Fruit fly (Drosophila melanogaster) whole organism, embryonic: ENCODE data around the gene CG6178.

ENCODE experiments used
- Atf6 ChIP-seq: fragments of 200-800 bp; sonication (Bioruptor generic); IDR thresholded peaks from 2 replicates; pipeline ENCODE4 v1.3.6; 2022; ENCODE audit warnings: missing biosample characterization, missing genetic modification characterization
- Awh ChIP-seq: fragments of 200-800 bp; sonication (Bioruptor generic); IDR thresholded peaks from 2 replicates; pipeline ENCODE4, ENCODE4 v1.3.6; 2022; ENCODE audit warnings: missing biosample characterization, missing genetic modification characterization
- B-H2 ChIP-seq: fragments of 200-800 bp; sonication (Bioruptor generic); optimal IDR thresholded peaks from 2 replicates; lab custom pipeline; 2018; ENCODE audit warnings: missing biosample characterization, mild to moderate bottlenecking, missing genetic modification characterization
- Bteb2 ChIP-seq: fragments of 200-800 bp; sonication (Bioruptor generic); optimal IDR thresholded peaks from 2 replicates; lab custom pipeline; 2016; ENCODE audit warnings: missing biosample characterization, missing genetic modification characterization
- CG10209 ChIP-seq: fragments of 200-800 bp; sonication (Bioruptor generic); optimal IDR thresholded peaks from 3 replicates; lab custom pipeline; 2017; ENCODE audit warnings: missing biosample characterization, mild to moderate bottlenecking, missing genetic modification characterization, missing genetic modification reagents
- CG10274 ChIP-seq: fragments of 200-800 bp; sonication (Bioruptor generic); optimal IDR thresholded peaks from 3 replicates; lab custom pipeline; 2017; ENCODE audit warnings: missing biosample characterization, mild to moderate bottlenecking, missing genetic modification characterization
- CG11085 ChIP-seq: fragments of 200-800 bp; sonication (Bioruptor generic); IDR thresholded peaks from 2 replicates; pipeline ENCODE4 v1.3.6; 2022; ENCODE audit warnings: missing biosample characterization, missing genetic modification characterization
- CG12299 ChIP-seq: fragments of 200-800 bp; sonication (Bioruptor generic); optimal IDR thresholded peaks from 2 replicates; lab custom pipeline; 2018; ENCODE audit warnings: missing biosample characterization, mild to moderate bottlenecking, missing genetic modification characterization
- CG16779 ChIP-seq: fragments of 200-800 bp; sonication (Bioruptor generic); IDR thresholded peaks from 2 replicates; pipeline ENCODE4 v1.3.6; 2022; ENCODE audit warnings: missing biosample characterization, missing genetic modification characterization
- CG16863 ChIP-seq: fragments of 200-800 bp; sonication (Bioruptor generic); optimal IDR thresholded peaks from 3 replicates; lab custom pipeline; 2016; ENCODE audit warnings: missing biosample characterization, missing genetic modification characterization
- CG17802 ChIP-seq: fragments of 200-800 bp; sonication (Bioruptor generic); optimal IDR thresholded peaks from 2 replicates; lab custom pipeline; 2018; ENCODE audit warnings: missing biosample characterization, mild to moderate bottlenecking, missing genetic modification characterization, moderate library complexity
- CG1832 ChIP-seq: fragments of 200-800 bp; sonication (Bioruptor generic); optimal IDR thresholded peaks from 2 replicates; lab custom pipeline; 2017; ENCODE audit warnings: missing biosample characterization, mild to moderate bottlenecking, missing genetic modification characterization, inconsistent platforms
- CG18476 ChIP-seq: fragments of 200-800 bp; sonication (Bioruptor generic); optimal IDR thresholded peaks from 2 replicates; lab custom pipeline; 2016; ENCODE audit warnings: missing biosample characterization, mild to moderate bottlenecking, missing genetic modification characterization
- CG18599 ChIP-seq: fragments of 200-800 bp; sonication (Bioruptor generic); optimal IDR thresholded peaks from 3 replicates; lab custom pipeline; 2017; ENCODE audit warnings: missing biosample characterization, missing genetic modification characterization, mild to moderate bottlenecking, moderate library complexity, missing genetic modification reagents
- CG2129 ChIP-seq: fragments of 200-800 bp; sonication (Bioruptor generic); IDR thresholded peaks from 2 replicates; pipeline ENCODE4 v1.3.6; 2022; ENCODE audit warnings: missing biosample characterization, missing genetic modification characterization; ENCODE audit not compliant: partially characterized antibody
- CG2712 ChIP-seq: fragments of 200-800 bp; optimal IDR thresholded peaks from 3 replicates; lab custom pipeline; 2019; ENCODE audit warnings: missing biosample characterization, mild to moderate bottlenecking, missing genetic modification characterization, moderate library complexity
- CG4404 ChIP-seq: fragments of 200-800 bp; sonication (Bioruptor generic); IDR thresholded peaks from 2 replicates; pipeline ENCODE4 v1.3.6; 2022; ENCODE audit warnings: missing biosample characterization, missing genetic modification characterization
- CG6254 ChIP-seq: fragments of 200-800 bp; sonication (Bioruptor generic); optimal IDR thresholded peaks from 3 replicates; lab custom pipeline; 2017; ENCODE audit warnings: mild to moderate bottlenecking, missing biosample characterization, missing genetic modification reagents, missing genetic modification characterization
- CG7556 ChIP-seq: fragments of 200-800 bp; sonication (Bioruptor generic); optimal IDR thresholded peaks from 2 replicates; lab custom pipeline; 2017; ENCODE audit warnings: missing biosample characterization, mild to moderate bottlenecking, missing genetic modification characterization
- CG7786 ChIP-seq: fragments of 200-800 bp; sonication (Bioruptor generic); optimal IDR thresholded peaks from 2 replicates; lab custom pipeline; 2016; ENCODE audit warnings: missing biosample characterization, missing genetic modification characterization
- CG8089 ChIP-seq: fragments of 200-800 bp; sonication (Bioruptor generic); optimal IDR thresholded peaks from 3 replicates; lab custom pipeline; 2016; ENCODE audit warnings: missing biosample characterization, missing genetic modification characterization
- CG9817 ChIP-seq: fragments of 200-800 bp; sonication (Bioruptor generic); optimal IDR thresholded peaks from 2 replicates; lab custom pipeline; 2018; ENCODE audit warnings: missing biosample characterization, mild to moderate bottlenecking, missing genetic modification characterization, moderate library complexity
- Chrac-16 ChIP-seq: fragments of 200-800 bp; sonication (Bioruptor generic); optimal IDR thresholded peaks from 3 replicates; lab custom pipeline; 2016; ENCODE audit warnings: missing biosample characterization, missing genetic modification characterization
- Eip74EF ChIP-seq, 2 experiments: fragments of 200-800 bp in 1 of 2; fragments of >200 bp in 1 of 2; sonication (Bioruptor generic) in 1 of 2; optimal IDR thresholded peaks; 2 replicates each; lab custom pipeline; 2017 to 2019; ENCODE audit warnings: missing biosample characterization in 2 of 2, missing genetic modification characterization in 2 of 2, mild to moderate bottlenecking in 1 of 2, moderate library complexity in 1 of 2
- Hsf ChIP-seq: fragments of 200-800 bp; sonication (Bioruptor generic); optimal IDR thresholded peaks from 3 replicates; lab custom pipeline; 2016; ENCODE audit warnings: missing biosample characterization, missing genetic modification characterization
- NFAT ChIP-seq: fragments of 200-800 bp; sonication (Bioruptor generic); IDR thresholded peaks from 2 replicates; pipeline ENCODE4 v1.3.6; 2022; ENCODE audit warnings: missing biosample characterization, missing genetic modification characterization
- Nf-YC ChIP-seq: fragments of 200-800 bp; optimal IDR thresholded peaks from 3 replicates; lab custom pipeline; 2019; ENCODE audit warnings: missing biosample characterization, mild to moderate bottlenecking, missing genetic modification characterization, moderate library complexity
- Six4 ChIP-seq: fragments of 200-800 bp; sonication (Bioruptor generic); optimal IDR thresholded peaks from 2 replicates; lab custom pipeline; 2016; ENCODE audit warnings: missing biosample characterization, missing genetic modification characterization
- Ssrp ChIP-seq: fragments of 200-800 bp; sonication (Bioruptor generic); optimal IDR thresholded peaks from 2 replicates; lab custom pipeline; 2018; ENCODE audit warnings: missing biosample characterization, mild to moderate bottlenecking, missing genetic modification characterization, moderate library complexity
- ase ChIP-seq: fragments of 200-800 bp; sonication (Bioruptor generic); IDR thresholded peaks from 3 replicates; pipeline ENCODE4 v1.3.6; 2022; ENCODE audit warnings: missing biosample characterization, missing genetic modification characterization
- cg ChIP-seq: fragments of 200-800 bp; sonication (Bioruptor generic); optimal IDR thresholded peaks from 3 replicates; lab custom pipeline; 2019; ENCODE audit warnings: missing biosample characterization, mild to moderate bottlenecking, missing genetic modification characterization, moderate library complexity
- chif ChIP-seq, 2 experiments: fragments of 200-800 bp; sonication (Bioruptor generic); optimal IDR thresholded peaks; 3 replicates each; lab custom pipeline; 2016; ENCODE audit warnings: missing biosample characterization in 2 of 2, missing genetic modification characterization in 2 of 2
- crol ChIP-seq: fragments of 200-800 bp; sonication (Bioruptor generic); IDR thresholded peaks from 2 replicates; pipeline ENCODE4 v1.3.6; 2022; ENCODE audit warnings: missing biosample characterization, missing genetic modification characterization
- cwo ChIP-seq: fragments of 200-800 bp; sonication (Bioruptor generic); optimal IDR thresholded peaks from 3 replicates; lab custom pipeline; 2017; ENCODE audit warnings: missing biosample characterization, missing genetic modification characterization, mild to moderate bottlenecking, moderate library complexity, missing genetic modification reagents
- ems ChIP-seq: fragments of 200-800 bp; sonication (Bioruptor generic); optimal IDR thresholded peaks from 3 replicates; lab custom pipeline; 2016; ENCODE audit warnings: missing biosample characterization, missing genetic modification characterization
- esg ChIP-seq: fragments of 200-800 bp; sonication (Bioruptor generic); conservative IDR thresholded peaks from 2 replicates; pipeline ENCODE4 v1.3.6; 2022; ENCODE audit warnings: missing biosample characterization, missing genetic modification characterization
- ftz-f1 ChIP-seq: fragments of 200-800 bp; sonication (Bioruptor generic); optimal IDR thresholded peaks from 2 replicates; lab custom pipeline; 2016; ENCODE audit warnings: missing biosample characterization, missing genetic modification characterization
- fu2 ChIP-seq: fragments of 200-800 bp; sonication (Bioruptor generic); optimal IDR thresholded peaks from 2 replicates; lab custom pipeline; 2016; ENCODE audit warnings: missing biosample characterization, missing genetic modification characterization
- gem ChIP-seq: fragments of 200-800 bp; sonication (Bioruptor generic); optimal IDR thresholded peaks from 2 replicates; lab custom pipeline; 2019; ENCODE audit warnings: missing biosample characterization, mild to moderate bottlenecking, missing genetic modification characterization, moderate library complexity
- hb ChIP-seq: fragments of 200-800 bp; sonication (Bioruptor generic); IDR thresholded peaks from 3 replicates; pipeline ENCODE4 v1.3.6; 2022; ENCODE audit warnings: missing biosample characterization, missing genetic modification characterization; ENCODE audit not compliant: partially characterized antibody
- jing ChIP-seq: fragments of 200-800 bp; sonication (Bioruptor generic); optimal IDR thresholded peaks from 2 replicates; lab custom pipeline; 2018; ENCODE audit warnings: missing biosample characterization, mild to moderate bottlenecking, missing genetic modification characterization
- lab ChIP-seq: fragments of 200-800 bp; sonication (Bioruptor generic); optimal IDR thresholded peaks from 3 replicates; lab custom pipeline; 2017; ENCODE audit warnings: missing biosample characterization, missing genetic modification characterization, mild to moderate bottlenecking, moderate library complexity, missing genetic modification reagents
- otp ChIP-seq: fragments of 200-800 bp; sonication (Bioruptor generic); IDR thresholded peaks from 3 replicates; pipeline ENCODE4, ENCODE4 v1.3.6; 2022; ENCODE audit warnings: missing biosample characterization, missing genetic modification characterization
- pum ChIP-seq: fragments of 200-800 bp; sonication (Bioruptor generic); optimal IDR thresholded peaks from 2 replicates; lab custom pipeline; 2016; ENCODE audit warnings: missing biosample characterization, missing genetic modification characterization
- seq ChIP-seq: fragments of 200-800 bp; sonication (Bioruptor generic); IDR thresholded peaks from 2 replicates; pipeline ENCODE4 v1.3.6; 2022; ENCODE audit warnings: missing biosample characterization, missing genetic modification characterization
- ssp ChIP-seq: fragments of 200-800 bp; sonication (Bioruptor generic); IDR thresholded peaks from 2 replicates; pipeline ENCODE4 v1.3.6; 2022; ENCODE audit warnings: missing biosample characterization, missing genetic modification characterization
- tin ChIP-seq: fragments of 200-800 bp; sonication (Bioruptor generic); optimal IDR thresholded peaks from 3 replicates; lab custom pipeline; 2016; ENCODE audit warnings: missing biosample characterization, missing genetic modification characterization
- trh ChIP-seq: fragments of 200-800 bp; sonication (Bioruptor generic); optimal IDR thresholded peaks from 2 replicates; lab custom pipeline; 2016; ENCODE audit warnings: missing biosample characterization, missing genetic modification characterization
- unpg ChIP-seq: fragments of 200-800 bp; sonication (Bioruptor generic); optimal IDR thresholded peaks from 3 replicates; lab custom pipeline; 2018; ENCODE audit warnings: missing biosample characterization, mild to moderate bottlenecking, missing genetic modification characterization, moderate library complexity
- zfh1 ChIP-seq: fragments of 200-800 bp; sonication (Bioruptor generic); IDR thresholded peaks from 3 replicates; pipeline ENCODE4 v1.3.6; 2022; ENCODE audit warnings: missing biosample characterization, missing genetic modification characterization

The CG6178 gene

dm6 chr3R:24106059-24106631 lies 46.0 kb upstream of the CG6178 start (continued):
- TF ChIP-seq CG1832 (no peak), cg (GFP tag; lab: Kevin White, UChicago) (no peak), otp (no peak), cwo (GFP tag; lab: Kevin White, UChicago) (peak; percentile 63), Ssrp (peak; percentile 17), Atf6 (GFP tag; lab: Robert Waterston, UW) (no peak), Eip74EF (GFP tag; optimal IDR thresholded peaks at IDR 0.05; lab: Kevin White, UChicago) (no peak), CG11085 (GFP tag; lab: Robert Waterston, UW) (no peak), CG2129 (GFP tag; lab: Robert Waterston, UW) (no peak), B-H2 (GFP tag; lab: Kevin White, UChicago) (peak; percentile 36), CG7556 (GFP tag; lab: Kevin White, UChicago) (peak; percentile 34), CG4404 (GFP tag; lab: Robert Waterston, UW) (no peak), CG16863 (GFP tag; lab: Kevin White, UChicago) (no peak), trh (GFP tag; lab: Kevin White, UChicago) (no peak), CG18476 (GFP tag; lab: Kevin White, UChicago) (peak; percentile 64), CG8089 (GFP tag; lab: Kevin White, UChicago) (no peak), CG9817 (tag; lab: Kevin White, UChicago) (peak; percentile 7), chif (GFP tag; optimal IDR thresholded peaks at IDR 0.05; lab: Kevin White, UChicago) (peak in 1 of 2 experiments; percentile 9), lab (peak; percentile 80), Six4 (GFP tag; lab: Kevin White, UChicago) (peak; percentile 43), Hsf (GFP tag; lab: Kevin White, UChicago) (peak; percentile 51), CG2712 (tag; lab: Kevin White, UChicago) (peak; percentile 48), ems (GFP tag; lab: Kevin White, UChicago) (peak; percentile 65), Bteb2 (GFP tag; lab: Kevin White, UChicago) (peak; percentile 45), ssp (GFP tag; lab: Robert Waterston, UW) (no peak), hb (GFP tag; lab: Robert Waterston, UW) (no peak), NFAT (GFP tag; lab: Robert Waterston, UW) (no peak), jing (GFP tag; lab: Kevin White, UChicago) (no peak), CG10209 (GFP tag; lab: Kevin White, UChicago) (peak; percentile 39), tin (GFP tag; lab: Kevin White, UChicago) (peak; percentile 58), seq (GFP tag; lab: Robert Waterston, UW) (no peak), crol (GFP tag; lab: Robert Waterston, UW) (no peak), CG16779 (GFP tag; lab: Robert Waterston, UW) (no peak), CG10274 (GFP tag; lab: Kevin White, UChicago) (no peak), CG7786 (GFP tag; lab: Kevin White, UChicago) (no peak), CG17802 (tag; lab: Kevin White, UChicago) (no peak), fu2 (no peak), zfh1 (GFP tag; lab: Robert Waterston, UW) (no peak), CG6254 (GFP tag; lab: Kevin White, UChicago) (peak; percentile 40), Nf-YC (tag; lab: Kevin White, UChicago) (no peak), Chrac-16 (peak; percentile 34), Awh (GFP tag; lab: Robert Waterston, UW) (no peak), esg (GFP tag; lab: Robert Waterston, UW) (no peak), ftz-f1 (GFP tag; lab: Kevin White, UChicago) (no peak), CG12299 (tag; lab: Kevin White, UChicago) (peak; percentile 30), pum (GFP tag; lab: Kevin White, UChicago) (no peak), gem (tag; lab: Kevin White, UChicago) (peak; percentile 51), ase (GFP tag; lab: Robert Waterston, UW) (no peak), unpg (peak; percentile 57), CG18599 (peak; percentile 76)
